Fruit fly (Drosophila melanogaster): ENCODE measurements around the gene CG31088.

CG31088 gene

dm6 chr3R:15965169-15965568 is 14.4 kb upstream of the CG31088 start, which contains the start of the genes CG32856 and Rbf2 (continued):
- TF ChIP-seq HLH54F (GFP tag; optimal IDR thresholded peaks at IDR 0.05) = peak; percentile 85
- peak; percentile 61 for TF ChIP-seq CG10462 (GFP tag; optimal IDR thresholded peaks at IDR 0.05)
- TF ChIP-seq wor (GFP tag; IDR thresholded peaks at IDR 0.05) = peak; percentile 62
- TF ChIP-seq phol (tag; optimal IDR thresholded peaks at IDR 0.05) = peak; percentile 97
- peak; percentile 60 for TF ChIP-seq CG10267 (tag; optimal IDR thresholded peaks at IDR 0.05)
- peak; percentile 95 for TF ChIP-seq CG2120 (GFP tag; optimal IDR thresholded peaks at IDR 0.05)
- peak; percentile 82 for TF ChIP-seq CG13894 (tag; optimal IDR thresholded peaks at IDR 0.05)
- no peak for TF ChIP-seq bcd (GFP tag; optimal IDR thresholded peaks at IDR 0.05)
- no peak for TF ChIP-seq scrt (GFP tag; optimal IDR thresholded peaks at IDR 0.05)
- no peak for TF ChIP-seq cwo (GFP tag; optimal IDR thresholded peaks at IDR 0.05)
- peak; percentile 58 for TF ChIP-seq CG10431 (GFP tag; optimal IDR thresholded peaks at IDR 0.05)
- TF ChIP-seq Atf3 (GFP tag; optimal IDR thresholded peaks at IDR 0.05) = peak; percentile 61
- no peak for TF ChIP-seq CG17612 (GFP tag; IDR thresholded peaks at IDR 0.05)
- peak; percentile 78 for TF ChIP-seq knrl (GFP tag; IDR thresholded peaks at IDR 0.05; ENCODE audit: partially characterized antibody)
- peak; percentile 80 for TF ChIP-seq dmrt11E (tag; optimal IDR thresholded peaks at IDR 0.05)
- no peak for TF ChIP-seq Nf-YA (GFP tag; IDR thresholded peaks at IDR 0.05)
- TF ChIP-seq dimm (GFP tag; IDR thresholded peaks at IDR 0.05) = no peak
- no peak for TF ChIP-seq CG11560 (tag; IDR thresholded peaks at IDR 0.05)
- peak; percentile 50 for TF ChIP-seq Antp (GFP tag; optimal IDR thresholded peaks at IDR 0.05)
- no peak for TF ChIP-seq Mrtf (GFP tag; IDR thresholded peaks at IDR 0.05)
- TF ChIP-seq MESR4 (GFP tag; optimal IDR thresholded peaks at IDR 0.05) = peak; percentile 55
- TF ChIP-seq CG14441 (GFP tag; IDR thresholded peaks at IDR 0.05) = 0 out of 2 replicates have a peak, but pooled peaks have one; percentile 30
- TF ChIP-seq CG12942 (GFP tag; optimal IDR thresholded peaks at IDR 0.05) = peak; percentile 80
- TF ChIP-seq Optix (GFP tag; IDR thresholded peaks at IDR 0.05) = no peak
- TF ChIP-seq CG7987 (GFP tag; optimal IDR thresholded peaks at IDR 0.05) = no peak
- peak; percentile 93 for TF ChIP-seq CG9817 (tag; optimal IDR thresholded peaks at IDR 0.05)
- TF ChIP-seq fd3F (GFP tag; optimal IDR thresholded peaks at IDR 0.05) = peak; percentile 85
- TF ChIP-seq lilli (GFP tag; optimal IDR thresholded peaks at IDR 0.05) = peak; percentile 88
- TF ChIP-seq bigmax (GFP tag; optimal IDR thresholded peaks at IDR 0.05) = peak; percentile 43
- no peak for TF ChIP-seq CkIIα-i1 (GFP tag; IDR thresholded peaks at IDR 0.05)
- no peak for TF ChIP-seq CG6654 (GFP tag; optimal IDR thresholded peaks at IDR 0.05)
- TF ChIP-seq ken (GFP tag; IDR thresholded peaks at IDR 0.05) = no peak; the same call in 1 of the 3 replicates
- TF ChIP-seq CG15601 (tag; optimal IDR thresholded peaks at IDR 0.05) = peak; percentile 84
- TF ChIP-seq Trl (optimal IDR thresholded peaks at IDR 0.05) = no peak
- peak; percentile 54 for TF ChIP-seq Trl (GFP tag; optimal IDR thresholded peaks at IDR 0.05)
- TF ChIP-seq CG17829 (tag; optimal IDR thresholded peaks at IDR 0.05) = peak; percentile 58
- no peak for TF ChIP-seq CG6689 (GFP tag; IDR thresholded peaks at IDR 0.05)
- TF ChIP-seq CG15479 (GFP tag; optimal IDR thresholded peaks at IDR 0.05) = peak; percentile 13
- TF ChIP-seq Mad (GFP tag; optimal IDR thresholded peaks at IDR 0.05) = peak; percentile 67
- peak; percentile 65 for TF ChIP-seq Myb (GFP tag; optimal IDR thresholded peaks at IDR 0.05)
- TF ChIP-seq twi (tag; optimal IDR thresholded peaks at IDR 0.05) = no peak
- TF ChIP-seq dysf (GFP tag; IDR thresholded peaks at IDR 0.05) = no peak; the same call in 2 of the 3 replicates
- peak; percentile 68 for TF ChIP-seq fu2 (GFP tag; optimal IDR thresholded peaks at IDR 0.05)
- TF ChIP-seq CG17385 (GFP tag; optimal IDR thresholded peaks at IDR 0.05) = peak; percentile 80
- peak; percentile 75 for TF ChIP-seq CG16863 (GFP tag; optimal IDR thresholded peaks at IDR 0.05)
- TF ChIP-seq CG6791 (GFP tag; IDR thresholded peaks at IDR 0.05; ENCODE audit: partially characterized antibody) = peak; percentile 95
- peak; percentile 92 for TF ChIP-seq CG30403 (GFP tag; optimal IDR thresholded peaks at IDR 0.05)
- TF ChIP-seq CG7786 (GFP tag; optimal IDR thresholded peaks at IDR 0.05) = peak; percentile 84
- no peak for TF ChIP-seq Lpt (GFP tag; optimal IDR thresholded peaks at IDR 0.05)
- TF ChIP-seq CG7839 (tag; optimal IDR thresholded peaks at IDR 0.05) = peak; percentile 91
- TF ChIP-seq z (GFP tag; IDR thresholded peaks at IDR 0.05) = no peak
- TF ChIP-seq gt (GFP tag; IDR thresholded peaks at IDR 0.05) = no peak
